Fruit fly (Drosophila melanogaster): ENCODE results near the gene Naa40.

Gene Naa40

dm6 chr3R:29723048-29723656 lies 1.6 kb downstream of the Naa40 start, which contains the start of gene Pcd (continued):
- no peak for TF ChIP-seq Gsc (GFP tag; IDR thresholded peaks at IDR 0.05)
- TF ChIP-seq ab (GFP tag; optimal IDR thresholded peaks at IDR 0.05), result no peak
- no peak for TF ChIP-seq Usf (GFP tag; optimal IDR thresholded peaks at IDR 0.05)
- TF ChIP-seq Fer3 (tag; optimal IDR thresholded peaks at IDR 0.05), result no peak
- TF ChIP-seq CG2678 (tag; optimal IDR thresholded peaks at IDR 0.05), result no peak
- TF ChIP-seq CG6689 (GFP tag; IDR thresholded peaks at IDR 0.05), result no peak
- no peak for TF ChIP-seq CG11085 (GFP tag; IDR thresholded peaks at IDR 0.05)
- TF ChIP-seq CG6272 (GFP tag; IDR thresholded peaks at IDR 0.05), result no peak
- TF ChIP-seq dmrt11E (tag; optimal IDR thresholded peaks at IDR 0.05), result no peak
- TF ChIP-seq CG12391 (tag; optimal IDR thresholded peaks at IDR 0.05), result no peak
- no peak for TF ChIP-seq mam (GFP tag; optimal IDR thresholded peaks at IDR 0.05)
- TF ChIP-seq gro (GFP tag; optimal IDR thresholded peaks at IDR 0.05), result peak; percentile 9
- TF ChIP-seq Sry-β (GFP tag; optimal IDR thresholded peaks at IDR 0.05), result no peak
- TF ChIP-seq ham (GFP tag; IDR thresholded peaks at IDR 0.05), result no peak
- no peak for TF ChIP-seq Antp (GFP tag; optimal IDR thresholded peaks at IDR 0.05)
- TF ChIP-seq Hand (GFP tag; optimal IDR thresholded peaks at IDR 0.05), result no peak
- TF ChIP-seq CG7357 (GFP tag; IDR thresholded peaks at IDR 0.05), result no peak
- TF ChIP-seq CG10565 (GFP tag; optimal IDR thresholded peaks at IDR 0.05), result no peak
- no peak for TF ChIP-seq sim (GFP tag; IDR thresholded peaks at IDR 0.05)
- TF ChIP-seq Dll (GFP tag; IDR thresholded peaks at IDR 0.05; ENCODE audit: partially characterized antibody), result peak; percentile 41; the same call in 1 of the 4 replicates
- TF ChIP-seq CG3847 (GFP tag; IDR thresholded peaks at IDR 0.05), result no peak
- no peak for TF ChIP-seq CG9215 (GFP tag; IDR thresholded peaks at IDR 0.05)
- TF ChIP-seq CG3726 (GFP tag; IDR thresholded peaks at IDR 0.05), result no peak
- no peak for TF ChIP-seq Ets97D (GFP tag; optimal IDR thresholded peaks at IDR 0.05)
- TF ChIP-seq Taf1 (GFP tag; IDR thresholded peaks at IDR 0.05), result no peak
- TF ChIP-seq CG14965 (GFP tag; optimal IDR thresholded peaks at IDR 0.05; ENCODE audit: borderline replicate concordance), result no peak
- no peak for TF ChIP-seq jumu (GFP tag; optimal IDR thresholded peaks at IDR 0.05)
- TF ChIP-seq CG1529 (GFP tag; optimal IDR thresholded peaks at IDR 0.05), result no peak
- TF ChIP-seq Bteb2 (GFP tag; optimal IDR thresholded peaks at IDR 0.05), result no peak
- TF ChIP-seq gfzf (GFP tag; optimal IDR thresholded peaks at IDR 0.05), result peak; percentile 38
- TF ChIP-seq CG14710 (tag; optimal IDR thresholded peaks at IDR 0.05), result peak; percentile 1
- TF ChIP-seq Camta (GFP tag; optimal IDR thresholded peaks at IDR 0.05), result no peak
- peak; percentile 48 for TF ChIP-seq abd-A (tag; optimal IDR thresholded peaks at IDR 0.05)
- peak; percentile 7 for TF ChIP-seq HmgZ (tag; optimal IDR thresholded peaks at IDR 0.05)
- no peak for TF ChIP-seq CG6683 (GFP tag; optimal IDR thresholded peaks at IDR 0.05)
- TF ChIP-seq CG17802 (tag; optimal IDR thresholded peaks at IDR 0.05), result no peak
- TF ChIP-seq onecut (GFP tag; IDR thresholded peaks at IDR 0.05), result no peak
- TF ChIP-seq so (GFP tag; IDR thresholded peaks at IDR 0.05), result no peak
- TF ChIP-seq CG10274 (GFP tag; optimal IDR thresholded peaks at IDR 0.05), result no peak
- no peak for TF ChIP-seq kah (GFP tag; optimal IDR thresholded peaks at IDR 0.05)
- TF ChIP-seq CG14050 (GFP tag; IDR thresholded peaks at IDR 0.05), result no peak
- TF ChIP-seq CTCF (GFP tag; optimal IDR thresholded peaks at IDR 0.05), result no peak
- TF ChIP-seq slbo (GFP tag; IDR thresholded peaks at IDR 0.05), result no peak
- TF ChIP-seq gsb (GFP tag; IDR thresholded peaks at IDR 0.05), result no peak
- peak; percentile 31 for TF ChIP-seq ftz-f1 (GFP tag; optimal IDR thresholded peaks at IDR 0.05)
- no peak for TF ChIP-seq ase (GFP tag; IDR thresholded peaks at IDR 0.05)
- TF ChIP-seq CG8359 (GFP tag; optimal IDR thresholded peaks at IDR 0.05; ENCODE audit: borderline replicate concordance), result no peak
- TF ChIP-seq Sox100B (GFP tag; optimal IDR thresholded peaks at IDR 0.05), result no peak
- TF ChIP-seq CG15601 (tag; optimal IDR thresholded peaks at IDR 0.05), result no peak
- no peak for TF ChIP-seq CG8478 (optimal IDR thresholded peaks at IDR 0.05)
- TF ChIP-seq wor (GFP tag; IDR thresholded peaks at IDR 0.05), result no peak
- no peak for TF ChIP-seq CG5180 (GFP tag; optimal IDR thresholded peaks at IDR 0.05)
- no peak for TF ChIP-seq repo (GFP tag; optimal IDR thresholded peaks at IDR 0.05)
